Fruit fly (Drosophila melanogaster) whole organism, embryonic: ENCODE results near the gene Unr.

Experiments used
- Adf1 ChIP-seq: fragments of 200-800 bp; sonication (Bioruptor generic); IDR thresholded peaks from 2 replicates; pipeline ENCODE4 v1.3.6; 2022; ENCODE audit warnings: missing biosample characterization, missing genetic modification characterization
- Aef1 ChIP-seq: fragments of 200-800 bp; sonication (Bioruptor generic); IDR thresholded peaks from 3 replicates; pipeline ENCODE4 v1.3.6; 2022; ENCODE audit warnings: missing biosample characterization, missing genetic modification characterization
- Bteb2 ChIP-seq: fragments of 200-800 bp; sonication (Bioruptor generic); optimal IDR thresholded peaks from 2 replicates; lab custom pipeline; 2016; ENCODE audit warnings: missing biosample characterization, missing genetic modification characterization
- CG10462 ChIP-seq: fragments of 200-800 bp; sonication (Bioruptor generic); optimal IDR thresholded peaks from 2 replicates; lab custom pipeline; 2016; ENCODE audit warnings: missing biosample characterization, missing genetic modification characterization
- CG11085 ChIP-seq: fragments of 200-800 bp; sonication (Bioruptor generic); IDR thresholded peaks from 2 replicates; pipeline ENCODE4 v1.3.6; 2022; ENCODE audit warnings: missing biosample characterization, missing genetic modification characterization
- CG12659 ChIP-seq: fragments of 200-800 bp; sonication (Bioruptor generic); optimal IDR thresholded peaks from 3 replicates; lab custom pipeline; 2017; ENCODE audit warnings: mild to moderate bottlenecking, missing biosample characterization, missing genetic modification reagents, missing genetic modification characterization
- CG1602 ChIP-seq: fragments of 200-800 bp; sonication (Bioruptor generic); optimal IDR thresholded peaks from 3 replicates; lab custom pipeline; 2016; ENCODE audit warnings: missing biosample characterization, missing genetic modification characterization
- CG1603 ChIP-seq: fragments of 200-800 bp; sonication (Bioruptor generic); optimal IDR thresholded peaks from 2 replicates; lab custom pipeline; 2019; ENCODE audit warnings: missing biosample characterization, mild to moderate bottlenecking, missing genetic modification characterization, moderate library complexity
- CG17385 ChIP-seq: fragments of 200-800 bp; sonication (Bioruptor generic); optimal IDR thresholded peaks from 3 replicates; lab custom pipeline; 2018; ENCODE audit warnings: missing biosample characterization, mild to moderate bottlenecking, missing genetic modification characterization
- CG18262 ChIP-seq: fragments of 200-800 bp; optimal IDR thresholded peaks from 3 replicates; lab custom pipeline; 2019; ENCODE audit warnings: missing biosample characterization, mild to moderate bottlenecking, missing genetic modification characterization, moderate library complexity
- CG2712 ChIP-seq: fragments of 200-800 bp; optimal IDR thresholded peaks from 3 replicates; lab custom pipeline; 2019; ENCODE audit warnings: missing biosample characterization, mild to moderate bottlenecking, missing genetic modification characterization, moderate library complexity
- CG3163 ChIP-seq: fragments of 200-800 bp; sonication (Bioruptor generic); optimal IDR thresholded peaks from 3 replicates; lab custom pipeline; 2016; ENCODE audit warnings: missing biosample characterization, missing genetic modification characterization
- CG33213 ChIP-seq: fragments of 200-800 bp; sonication (Bioruptor generic); optimal IDR thresholded peaks from 3 replicates; lab custom pipeline; 2016; ENCODE audit warnings: missing biosample characterization, missing genetic modification characterization
- CG33557 ChIP-seq: fragments of 200-800 bp; sonication (Bioruptor generic); optimal IDR thresholded peaks from 2 replicates; lab custom pipeline; 2019; ENCODE audit warnings: missing biosample characterization, mild to moderate bottlenecking, missing genetic modification characterization, moderate library complexity
- CG34224 ChIP-seq: fragments of 200-800 bp; sonication (Bioruptor generic); IDR thresholded peaks from 3 replicates; pipeline ENCODE4 v1.3.6; 2022; ENCODE audit warnings: missing biosample characterization, missing genetic modification characterization; ENCODE audit not compliant: partially characterized antibody
- CG42726 ChIP-seq: fragments of 200-800 bp; sonication (Bioruptor generic); IDR thresholded peaks from 2 replicates; pipeline ENCODE4 v1.3.6; 2022; ENCODE audit warnings: missing biosample characterization, missing genetic modification characterization; ENCODE audit not compliant: partially characterized antibody
- CG5180 ChIP-seq: fragments of 200-800 bp; sonication (Bioruptor generic); optimal IDR thresholded peaks from 3 replicates; lab custom pipeline; 2017; ENCODE audit warnings: missing biosample characterization, missing genetic modification characterization, mild to moderate bottlenecking, moderate library complexity, missing genetic modification reagents
- CG6683 ChIP-seq: fragments of 200-800 bp; sonication (Bioruptor generic); optimal IDR thresholded peaks from 2 replicates; lab custom pipeline; 2017; ENCODE audit warnings: missing biosample characterization, mild to moderate bottlenecking, missing genetic modification characterization, missing genetic modification reagents
- CG6854 ChIP-seq: fragments of 200-800 bp; sonication (Bioruptor generic); optimal IDR thresholded peaks from 3 replicates; lab custom pipeline; 2017; ENCODE audit warnings: missing biosample characterization, mild to moderate bottlenecking, missing genetic modification characterization
- CG8478 ChIP-seq: fragments of >200 bp; optimal IDR thresholded peaks from 2 replicates; lab custom pipeline; 2018
- Dp ChIP-seq: fragments of 200-800 bp; sonication (Bioruptor generic); optimal IDR thresholded peaks from 2 replicates; lab custom pipeline; 2018; ENCODE audit warnings: missing biosample characterization, mild to moderate bottlenecking, missing genetic modification characterization, moderate library complexity
- Dref ChIP-seq: fragments of 200-800 bp; sonication (Bioruptor generic); IDR thresholded peaks from 2 replicates; pipeline ENCODE4 v1.3.6; 2022; ENCODE audit warnings: missing biosample characterization, missing genetic modification characterization
- Ets65A ChIP-seq: fragments of 200-800 bp; sonication (Bioruptor generic); peaks from one replicate; lab custom pipeline; 2016; ENCODE audit warnings: missing biosample characterization, missing genetic modification characterization
- HLH3B ChIP-seq: fragments of 200-800 bp; sonication (Bioruptor generic); IDR thresholded peaks from 2 replicates; pipeline ENCODE4 v1.3.6; 2022; ENCODE audit warnings: missing biosample characterization, missing genetic modification characterization
- HmgZ ChIP-seq: fragments of 200-800 bp; sonication (Bioruptor generic); optimal IDR thresholded peaks from 2 replicates; lab custom pipeline; 2018; ENCODE audit warnings: missing biosample characterization, mild to moderate bottlenecking, missing genetic modification characterization
- NC2α ChIP-seq: fragments of 200-800 bp; sonication (Bioruptor generic); optimal IDR thresholded peaks from 2 replicates; lab custom pipeline; 2016; ENCODE audit warnings: missing biosample characterization, missing genetic modification characterization
- Optix ChIP-seq: fragments of 200-800 bp; sonication (Bioruptor generic); IDR thresholded peaks from 3 replicates; pipeline ENCODE4 v1.3.6; 2022; ENCODE audit warnings: missing biosample characterization, missing genetic modification characterization
- YL-1 ChIP-seq: fragments of 200-800 bp; sonication (Bioruptor generic); optimal IDR thresholded peaks from 3 replicates; lab custom pipeline; 2017; ENCODE audit warnings: missing biosample characterization, mild to moderate bottlenecking, missing genetic modification characterization
- chinmo ChIP-seq: fragments of 200-800 bp; sonication (Bioruptor generic); IDR thresholded peaks from 4 replicates; pipeline ENCODE4 v1.3.6; 2022; ENCODE audit warnings: missing biosample characterization, missing genetic modification characterization; ENCODE audit not compliant: partially characterized antibody
- fd3F ChIP-seq: fragments of 200-800 bp; sonication (Bioruptor generic); optimal IDR thresholded peaks from 2 replicates; lab custom pipeline; 2018; ENCODE audit warnings: missing biosample characterization, mild to moderate bottlenecking, missing genetic modification characterization, moderate library complexity
- hkb ChIP-seq, 2 experiments: fragments of 200-800 bp in 1 of 2; fragments of >200 bp in 1 of 2; sonication (Bioruptor generic) in 1 of 2; IDR thresholded peaks in 1 of 2; optimal IDR thresholded peaks in 1 of 2; 2 replicates each; pipeline versions ENCODE4 v1.3.6 to Lab custom; 2017 to 2022; ENCODE audit warnings: missing biosample characterization in 1 of 2, missing genetic modification characterization in 1 of 2
- hth ChIP-seq: fragments of >200 bp; optimal IDR thresholded peaks from 2 replicates; lab custom pipeline; 2017; ENCODE audit warnings: inconsistent platforms
- ken ChIP-seq: fragments of 200-800 bp; sonication (Bioruptor generic); IDR thresholded peaks from 3 replicates; pipeline ENCODE4 v1.3.6; 2022; ENCODE audit warnings: missing biosample characterization, missing genetic modification characterization
- nerfin-1 ChIP-seq: fragments of 200-800 bp; sonication (Bioruptor generic); optimal IDR thresholded peaks from 3 replicates; lab custom pipeline; 2019; ENCODE audit warnings: missing biosample characterization, mild to moderate bottlenecking, missing genetic modification characterization, moderate library complexity
- nmo ChIP-seq: fragments of 200-800 bp; sonication (Bioruptor generic); optimal IDR thresholded peaks from 2 replicates; lab custom pipeline; 2018; ENCODE audit warnings: missing biosample characterization, mild to moderate bottlenecking, missing genetic modification characterization, moderate library complexity
- repo ChIP-seq: fragments of 200-800 bp; sonication (Bioruptor generic); optimal IDR thresholded peaks from 2 replicates; lab custom pipeline; 2016; ENCODE audit warnings: missing biosample characterization, missing genetic modification characterization
- rib ChIP-seq: fragments of 200-800 bp; sonication (Bioruptor generic); IDR thresholded peaks from 2 replicates; pipeline ENCODE4 v1.3.6; 2022; ENCODE audit warnings: missing biosample characterization, missing genetic modification characterization
- sob ChIP-seq: fragments of 200-800 bp; sonication (Bioruptor generic); IDR thresholded peaks from 2 replicates; pipeline ENCODE4 v1.3.6; 2022; ENCODE audit warnings: missing biosample characterization, missing genetic modification characterization
- tgo ChIP-seq: fragments of 200-800 bp; sonication (Bioruptor generic); IDR thresholded peaks from 3 replicates; pipeline ENCODE4 v1.3.6; 2022; ENCODE audit warnings: missing biosample characterization, missing genetic modification characterization

Gene Unr

dm6 chr3L:8449800-8450690, 7.9 kb upstream of the Unr start, which contains the start of gene Gug (continued):
- TF ChIP-seq CG18262 (tag; lab: Kevin White, UChicago) (peak; percentile 20), nmo (peak; percentile 65), nerfin-1 (peak; percentile 31), CG1602 (GFP tag; lab: Kevin White, UChicago) (no peak), chinmo (GFP tag; lab: Robert Waterston, UW) (peak; percentile 94; the same call in 3 of the 4 replicates), sob (GFP tag; lab: Robert Waterston, UW) (peak; percentile 24; the same call in 1 of the 2 replicates), Optix (GFP tag; lab: Robert Waterston, UW) (0 out of 3 replicates have a peak, but pooled peaks have one; percentile 5), rib (GFP tag; lab: Robert Waterston, UW) (no peak), fd3F (GFP tag; lab: Kevin White, UChicago) (no peak), NC2α (GFP tag; lab: Kevin White, UChicago) (no peak), hth (lab: Kevin White, UChicago) (no peak), Dref (GFP tag; lab: Robert Waterston, UW) (peak; percentile 49), CG5180 (GFP tag; lab: Kevin White, UChicago) (peak; percentile 13), CG33213 (GFP tag; lab: Kevin White, UChicago) (peak; percentile 32), CG2712 (tag; lab: Kevin White, UChicago) (peak; percentile 27), Bteb2 (GFP tag; lab: Kevin White, UChicago) (no peak), repo (peak; percentile 20), Dp (GFP tag; lab: Kevin White, UChicago) (peak; percentile 36), HmgZ (tag; lab: Kevin White, UChicago) (no peak), Adf1 (GFP tag; lab: Robert Waterston, UW) (peak; percentile 62), CG42726 (GFP tag; lab: Robert Waterston, UW) (peak; percentile 11; the same call in 1 of the 2 replicates), CG1603 (tag; lab: Kevin White, UChicago) (peak; percentile 40), hkb (optimal IDR thresholded peaks at IDR 0.05; lab: Kevin White, UChicago) (peak; percentile 22), hkb (GFP tag; IDR thresholded peaks at IDR 0.05; lab: Robert Waterston, UW) (no peak), ken (peak; percentile 57; the same call in 1 of the 3 replicates), CG6683 (no peak), CG34224 (GFP tag; lab: Robert Waterston, UW) (peak; percentile 22; the same call in 2 of the 3 replicates), CG17385 (GFP tag; lab: Kevin White, UChicago) (peak; percentile 96), Ets65A (GFP tag; lab: Kevin White, UChicago) (peak; percentile 50), Aef1 (GFP tag; lab: Robert Waterston, UW) (peak; percentile 53), tgo (no peak), CG8478 (peak; percentile 94), HLH3B (0 out of 2 replicates have a peak, but pooled peaks have one; percentile 4), CG3163 (GFP tag; lab: Kevin White, UChicago) (peak; percentile 67), YL-1 (peak; percentile 86), CG12659 (peak; percentile 89), CG11085 (0 out of 2 replicates have a peak, but pooled peaks have one; percentile 10), CG33557 (GFP tag; lab: Kevin White, UChicago) (peak; percentile 34), CG6854 (GFP tag; lab: Kevin White, UChicago) (peak; percentile 3), CG10462 (no peak)
- TF ChIP-seq, all 482 proteins: peak for 114
